Fruit fly (Drosophila melanogaster): ENCODE data around the gene ase.

Gene ase

DNA sequence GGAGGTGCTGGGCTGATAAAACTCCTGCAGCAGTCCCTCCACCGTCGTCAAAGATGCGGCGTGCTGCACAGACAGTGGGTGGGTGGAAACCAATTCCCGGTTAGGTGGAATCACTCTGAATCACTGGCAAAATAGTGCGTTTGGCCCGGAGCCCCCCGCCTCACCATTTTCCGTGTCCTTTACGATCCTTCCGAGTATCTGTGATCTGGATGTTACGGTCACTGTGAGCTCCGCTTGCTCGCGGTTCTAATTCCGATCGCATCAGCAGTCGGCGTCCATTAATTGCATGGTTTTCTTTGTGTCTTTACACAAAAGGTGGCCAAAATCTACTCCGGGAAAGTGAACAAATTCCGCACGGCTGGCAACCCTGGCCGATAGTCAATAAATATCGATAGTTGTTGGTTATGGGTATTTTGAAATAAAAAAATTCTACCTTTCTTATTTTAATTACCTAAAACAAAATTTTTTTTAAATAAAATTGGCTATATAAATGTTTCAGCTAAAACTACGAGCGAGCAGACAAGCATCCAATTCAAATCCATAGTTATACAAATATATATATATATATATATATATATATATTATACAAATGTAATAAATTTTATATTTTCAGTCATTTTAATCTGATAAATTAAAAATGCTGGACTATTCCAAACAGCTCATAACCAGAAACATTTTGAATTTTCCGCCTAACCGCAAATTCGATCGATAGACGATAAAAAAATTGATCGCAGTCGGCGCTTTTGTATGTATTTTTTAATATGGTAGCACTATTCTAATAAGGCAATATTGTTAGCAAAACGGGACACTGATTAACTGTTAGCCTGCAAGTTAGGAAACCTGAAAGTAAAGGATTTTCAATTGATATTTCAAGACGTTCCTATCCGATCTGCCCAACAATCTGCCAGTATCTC, 15.9 kb downstream of the ase start, which contains the start of the genes ebo and CG13373 (continued):
- TF ChIP-seq CG6765 (GFP tag; optimal IDR thresholded peaks at IDR 0.05): no peak
- no peak for TF ChIP-seq CG4282 (GFP tag; optimal IDR thresholded peaks at IDR 0.05)
- TF ChIP-seq ap (GFP tag; IDR thresholded peaks at IDR 0.05): no peak
- no peak for TF ChIP-seq jigr1 (GFP tag; IDR thresholded peaks at IDR 0.05)
- TF ChIP-seq CG12659 (GFP tag; optimal IDR thresholded peaks at IDR 0.05): peak; percentile 3
- TF ChIP-seq CG15601 (tag; optimal IDR thresholded peaks at IDR 0.05): peak; percentile 15

- TF ChIP-seq Dip2 (GFP tag; IDR thresholded peaks at IDR 0.05) (no peak), jigr1 (GFP tag; IDR thresholded peaks at IDR 0.05) (no peak), fd102C (GFP tag; optimal IDR thresholded peaks at IDR 0.05) (no peak), ken (GFP tag; IDR thresholded peaks at IDR 0.05) (no peak), bab2 (GFP tag; optimal IDR thresholded peaks at IDR 0.05) (no peak), stwl (tag; optimal IDR thresholded peaks at IDR 0.05) (no peak), Bdp1 (GFP tag; optimal IDR thresholded peaks at IDR 0.05) (no peak), sr (GFP tag; IDR thresholded peaks at IDR 0.05) (no peak), dmrt99B (tag; optimal IDR thresholded peaks at IDR 0.05) (no peak), peb (GFP tag; IDR thresholded peaks at IDR 0.05) (no peak), vfl (GFP tag; optimal IDR thresholded peaks at IDR 0.05) (no peak), ttk (GFP tag; IDR thresholded peaks at IDR 0.05) (no peak), sens (GFP tag) (no peak), CG12155 (GFP tag; optimal IDR thresholded peaks at IDR 0.05) (no peak), Taf1 (GFP tag; IDR thresholded peaks at IDR 0.05) (no peak), Chrac-16 (GFP tag; optimal IDR thresholded peaks at IDR 0.05) (no peak)
These were observed 18.2 kb downstream of the ase start, which contains the start of gene CG32817 for dm6 chrX:478766-479165. TSS of gene CG32817 (plus strand) at chrX:479066.

DNA sequence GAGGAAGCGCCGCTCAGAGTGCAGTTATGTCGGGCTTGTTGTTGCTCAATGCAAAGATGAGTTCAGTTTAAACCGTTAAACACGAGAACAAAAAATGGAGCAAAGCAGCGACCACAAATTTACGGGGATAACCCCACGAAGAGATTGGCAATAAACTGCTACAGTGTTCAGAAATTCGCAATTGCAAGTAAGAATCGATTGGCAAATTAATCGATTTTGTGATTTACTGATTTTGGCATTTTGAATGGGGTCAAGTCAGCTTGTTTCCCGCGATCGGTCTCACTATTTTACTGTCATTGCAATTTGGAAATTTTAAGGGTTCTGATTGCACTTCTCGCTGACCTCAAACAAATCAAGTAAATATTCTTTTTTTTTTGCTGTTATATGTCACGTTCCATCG, 21.1 kb downstream of the ase start, which contains the start of gene CG3176:
TSS of gene CG3176 (plus strand) at position 221 of the 400 bp plus-strand sequence.
- TF ChIP-seq Dref (GFP tag; IDR thresholded peaks at IDR 0.05) (peak; percentile 61), amos (GFP tag; IDR thresholded peaks at IDR 0.05; ENCODE audit: partially characterized antibody) (0 out of 2 replicates have a peak, but pooled peaks have one; percentile 11), MBD-R2 (GFP tag; IDR thresholded peaks at IDR 0.05) (peak; percentile 44; the same call in 1 of the 2 replicates), Bgb (GFP tag; IDR thresholded peaks at IDR 0.05; ENCODE audit: partially characterized antibody) (0 out of 2 replicates have a peak, but pooled peaks have one; percentile 18)

DNA sequence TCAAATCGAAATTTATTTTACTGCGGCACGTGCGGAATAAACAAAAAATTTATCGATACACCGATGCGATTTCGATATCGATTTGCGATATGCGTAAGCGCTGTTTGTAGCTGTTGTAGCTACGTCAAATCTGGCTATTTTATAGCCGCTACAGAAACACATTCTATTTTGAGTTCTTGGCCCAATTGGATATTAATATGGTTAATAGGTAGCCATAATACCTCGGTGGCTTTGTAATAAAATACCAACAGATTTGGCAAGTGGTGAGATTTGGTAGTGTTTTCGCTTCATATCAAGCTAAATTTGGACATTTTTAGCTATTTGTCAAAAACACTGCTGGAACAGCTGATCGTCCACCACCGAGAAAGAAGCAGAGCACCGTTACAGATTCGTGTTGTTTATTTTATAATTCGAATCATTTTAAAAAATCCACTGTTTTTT, 27.0 kb downstream of the ase start, which contains the start of the genes CG18273 and CG3156:
TSS of gene CG18273 (minus strand) at position 65 of the 441 bp plus-strand sequence.
TSS of gene CG3156 (plus strand) at position 362 of the 441 bp plus-strand sequence.
- no peak for TF ChIP-seq CG2129 (GFP tag; IDR thresholded peaks at IDR 0.05; ENCODE audit: partially characterized antibody)
- TF ChIP-seq chif (GFP tag; optimal IDR thresholded peaks at IDR 0.05): no peak
- TF ChIP-seq ken (GFP tag; IDR thresholded peaks at IDR 0.05): no peak
- TF ChIP-seq cas (GFP tag; IDR thresholded peaks at IDR 0.05): no peak
- no peak for TF ChIP-seq odd (GFP tag; optimal IDR thresholded peaks at IDR 0.05)
- no peak for TF ChIP-seq Rfx (GFP tag; IDR thresholded peaks at IDR 0.05)
- no peak for TF ChIP-seq br (optimal IDR thresholded peaks at IDR 0.05)
- peak; percentile 60; the same call in 1 of the 3 replicates for TF ChIP-seq Opbp (GFP tag; IDR thresholded peaks at IDR 0.05; ENCODE audit: partially characterized antibody)
- no peak for TF ChIP-seq CG12236 (GFP tag; optimal IDR thresholded peaks at IDR 0.05)
- no peak for TF ChIP-seq CG11723 (GFP tag; optimal IDR thresholded peaks at IDR 0.05)
- no peak for TF ChIP-seq Sox102F (GFP tag; optimal IDR thresholded peaks at IDR 0.05)
- peak; percentile 53 for TF ChIP-seq Nf-YC (tag; optimal IDR thresholded peaks at IDR 0.05)
- peak; percentile 70 for TF ChIP-seq MBD-R2 (GFP tag; IDR thresholded peaks at IDR 0.05)
- peak; percentile 36 for TF ChIP-seq CG13775 (GFP tag; optimal IDR thresholded peaks at IDR 0.05)
- TF ChIP-seq amos (GFP tag; IDR thresholded peaks at IDR 0.05; ENCODE audit: partially characterized antibody): peak; percentile 28; the same call in 1 of the 2 replicates
- no peak for TF ChIP-seq maf-S (GFP tag; optimal IDR thresholded peaks at IDR 0.05)
- TF ChIP-seq lov (optimal IDR thresholded peaks at IDR 0.05): no peak
- TF ChIP-seq lov (GFP tag; IDR thresholded peaks at IDR 0.05): no peak
- peak; percentile 82 for TF ChIP-seq CG2116 (GFP tag; optimal IDR thresholded peaks at IDR 0.05)
- no peak for TF ChIP-seq gsb (GFP tag; IDR thresholded peaks at IDR 0.05)
- TF ChIP-seq Hr51 (GFP tag; optimal IDR thresholded peaks at IDR 0.05): peak in 1 of 2 experiments; percentile 4
- no peak for TF ChIP-seq CG31224 (GFP tag; IDR thresholded peaks at IDR 0.05)
- TF ChIP-seq vfl (GFP tag; optimal IDR thresholded peaks at IDR 0.05): no peak
- no peak for TF ChIP-seq hth (optimal IDR thresholded peaks at IDR 0.05)

All from whole organism, embryonic.